Worm (Caenorhabditis elegans) whole organism, L4/young adult: ENCODE results near the gene mrps-22.

ENCODE experiments used
- W03F9.2 ChIP-seq: fragments of 150-350 bp; optimal IDR thresholded peaks from 2 replicates; lab custom pipeline; 2014; ENCODE audit warnings: missing biosample characterization, missing genetic modification characterization
- dao-5 ChIP-seq: sonication (generic microtip); optimal IDR thresholded peaks from 2 replicates; lab custom pipeline; 2016; ENCODE audit warnings: missing genotype, missing genetic modification characterization, moderate library complexity, missing compliant biosample characterization
- him-1 ChIP-seq: sonication (generic microtip); optimal IDR thresholded peaks from 2 replicates; lab custom pipeline; 2016; ENCODE audit warnings: missing genotype, missing genetic modification reagents, missing genetic modification characterization, missing compliant biosample characterization

The mrps-22 gene

ce11 chrII:10582318-10582717 is at the start of gene mrps-22:
mrps-22 (plus strand) TSS chrII:10582618.
- TF ChIP-seq him-1 (tag; lab: Kevin White, UChicago) (no peak), W03F9.2 (tag; lab: Kevin White, UChicago) (no peak), dao-5 (no peak)

- TF ChIP-seq dao-5 (no peak), him-1 (tag; lab: Kevin White, UChicago) (no peak), W03F9.2 (tag; lab: Kevin White, UChicago) (no peak)
Observed at ce11 chrII:10533985-10534384, 48.4 kb upstream of the mrps-22 start.

- TF ChIP-seq dao-5 (no peak), him-1 (tag; lab: Kevin White, UChicago) (no peak), W03F9.2 (tag; lab: Kevin White, UChicago) (no peak)
Observed at ce11 chrII:10537571-10537970, 44.8 kb upstream of the mrps-22 start, which contains the start of gene R166.2. R166.2 (minus strand) TSS chrII:10537671.

- no peak for TF ChIP-seq W03F9.2 (tag; lab: Kevin White, UChicago)
- TF ChIP-seq him-1 (tag; lab: Kevin White, UChicago) = peak; percentile 71
- TF ChIP-seq dao-5 = no peak
Observed at ce11 chrII:10537988-10538387, 44.4 kb upstream of the mrps-22 start.

DNA sequence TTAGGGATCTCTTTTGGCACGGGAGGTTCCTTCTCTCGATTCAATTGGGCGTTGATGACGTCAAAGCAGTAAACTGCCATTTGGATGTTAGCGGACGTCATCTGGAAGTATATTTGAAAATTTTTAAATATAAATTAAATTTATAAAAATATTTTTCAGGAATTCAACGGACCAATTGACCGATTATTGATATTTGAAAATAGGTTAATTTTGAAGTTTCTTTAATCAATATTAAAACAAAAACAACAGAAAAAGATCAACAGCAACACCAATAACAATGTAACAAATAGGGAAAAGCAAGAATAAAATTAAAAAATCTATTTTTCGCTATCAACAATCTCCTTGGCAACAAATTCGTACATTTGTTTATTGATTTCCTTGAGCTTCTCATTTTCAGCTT is 43.2 kb upstream of the mrps-22 start, which contains the start of gene R166.3:
Gene R166.3, minus strand, starts transcription at position 101 of the 400 bp plus-strand sequence.
- no peak for TF ChIP-seq him-1 (tag; lab: Kevin White, UChicago)

ce11 chrII:10541923-10542486 is 40.4 kb upstream of the mrps-22 start, which contains the start of gene pro-1:
pro-1 (minus strand) TSS chrII:10541996.
- peak; percentile 88 for TF ChIP-seq him-1 (tag; lab: Kevin White, UChicago)
- peak; percentile 90 for TF ChIP-seq W03F9.2 (tag; lab: Kevin White, UChicago)
- peak; percentile 62 for TF ChIP-seq dao-5

DNA sequence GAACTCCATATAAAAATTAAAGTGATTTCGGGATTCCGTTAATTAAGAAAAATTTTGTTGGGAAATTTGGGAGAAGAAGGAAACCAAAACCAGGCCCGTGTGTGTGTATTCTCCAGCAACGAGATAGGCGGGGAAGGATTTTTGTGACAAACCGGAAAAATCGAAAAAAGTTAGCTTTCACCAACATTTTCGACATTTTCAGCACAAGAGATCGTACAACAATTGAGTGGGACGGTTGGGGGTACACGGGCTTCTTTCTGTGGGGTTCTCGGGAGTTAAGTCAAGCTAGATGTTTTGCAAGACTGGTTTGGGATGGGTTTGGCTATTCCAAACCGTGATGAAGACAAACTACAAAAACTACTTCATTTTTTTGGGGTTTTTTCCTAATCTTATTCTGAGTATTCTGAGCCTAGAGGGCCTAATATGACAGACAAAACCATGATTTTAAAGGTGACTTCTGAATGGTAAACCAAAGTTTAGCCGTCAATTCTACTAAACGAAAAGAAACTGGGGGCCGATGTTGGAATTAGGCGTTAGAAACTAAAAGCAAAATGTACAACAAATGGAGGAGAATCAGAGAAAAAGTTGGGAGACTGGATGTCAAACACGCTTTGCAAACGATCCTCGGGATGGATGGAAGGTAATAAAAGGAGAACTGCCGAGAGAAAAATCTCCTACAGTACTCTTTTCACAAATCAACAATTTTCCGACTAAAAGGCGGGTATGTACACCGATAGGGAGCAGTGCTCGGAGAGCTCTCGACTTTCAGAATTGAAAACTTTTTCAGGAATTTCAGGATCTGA is 39.6 kb upstream of the mrps-22 start:
- no peak for TF ChIP-seq him-1 (tag; lab: Kevin White, UChicago)

ce11 chrII:10543457-10544137 is 38.8 kb upstream of the mrps-22 start:
- TF ChIP-seq him-1 (tag; lab: Kevin White, UChicago) = peak; percentile 24
- no peak for TF ChIP-seq dao-5

DNA sequence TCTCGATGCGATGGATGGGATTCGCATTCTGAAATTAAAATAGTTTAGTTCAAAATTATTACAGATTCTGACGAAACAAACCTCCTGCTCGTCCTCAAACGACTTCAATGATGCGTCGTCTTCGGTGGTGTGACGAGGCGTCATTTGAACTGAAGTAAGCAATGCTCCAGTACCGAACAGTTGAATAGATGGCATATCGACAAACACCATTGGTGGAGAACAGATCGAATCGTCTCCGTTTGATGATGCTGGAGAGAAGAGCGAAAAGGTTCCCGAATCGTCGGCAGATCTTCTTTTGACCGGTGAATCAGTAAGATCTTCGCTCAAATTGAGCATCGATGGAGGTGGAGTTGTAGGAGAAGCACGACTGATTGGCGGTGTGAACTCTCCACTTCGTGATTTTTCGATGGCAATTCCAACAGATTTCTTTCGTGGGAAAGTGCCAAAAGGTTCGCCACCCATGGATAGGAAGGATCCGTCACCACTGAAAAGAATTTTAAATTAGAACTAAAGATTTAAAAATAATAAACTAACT is 38.0 kb upstream of the mrps-22 start:
- TF ChIP-seq W03F9.2 (tag; lab: Kevin White, UChicago) = peak; percentile 8
- no peak for TF ChIP-seq dao-5

DNA sequence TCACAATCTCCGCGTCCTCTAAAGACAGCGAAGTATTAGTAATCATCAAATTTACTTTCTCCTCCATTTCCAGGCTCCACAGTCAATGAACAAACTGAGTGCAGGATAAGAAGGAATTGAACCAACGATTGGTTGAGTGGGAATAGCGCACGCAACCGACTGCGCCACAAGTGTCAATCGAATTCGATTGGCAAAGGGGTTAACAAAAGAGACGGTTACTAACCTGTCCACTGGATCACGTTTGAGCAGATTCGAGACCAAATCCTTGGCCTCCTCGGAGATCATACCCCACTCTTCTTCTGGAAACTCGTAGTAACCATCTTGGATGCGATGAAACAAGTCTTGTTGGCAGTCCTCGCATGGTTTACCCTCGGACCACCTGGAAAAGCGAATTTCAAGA is 37.2 kb upstream of the mrps-22 start:
- TF ChIP-seq W03F9.2 (tag; lab: Kevin White, UChicago) = no peak
- TF ChIP-seq him-1 (tag; lab: Kevin White, UChicago) = no peak
- no peak for TF ChIP-seq dao-5

ce11 chrII:10545924-10546783 is 36.3 kb upstream of the mrps-22 start:
- no peak for TF ChIP-seq him-1 (tag; lab: Kevin White, UChicago)
- TF ChIP-seq dao-5 = no peak
- no peak for TF ChIP-seq W03F9.2 (tag; lab: Kevin White, UChicago)

ce11 chrII:10546784-10547087 is 35.7 kb upstream of the mrps-22 start:
- TF ChIP-seq him-1 (tag; lab: Kevin White, UChicago) (no peak), dao-5 (no peak), W03F9.2 (tag; lab: Kevin White, UChicago) (no peak)

DNA sequence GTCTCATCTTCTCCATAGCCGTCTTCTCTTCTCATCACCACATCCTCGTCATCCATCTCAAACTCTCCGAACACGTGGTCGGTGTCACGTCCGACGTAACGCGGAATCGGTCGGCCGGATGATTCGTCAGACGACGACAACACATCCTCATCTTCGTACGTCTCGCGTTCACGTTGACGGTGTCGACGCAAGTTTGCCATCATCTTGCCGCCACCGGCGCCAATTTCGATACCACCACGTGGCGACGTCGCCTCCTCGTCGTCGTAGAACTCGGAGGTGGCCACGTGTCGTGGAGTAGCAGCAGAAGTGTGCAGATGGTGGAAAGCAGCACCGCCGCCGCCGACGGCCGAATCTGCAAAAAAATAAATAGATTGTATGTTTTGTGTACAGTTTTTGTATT is 35.1 kb upstream of the mrps-22 start:
- no peak for TF ChIP-seq dao-5
- no peak for TF ChIP-seq W03F9.2 (tag; lab: Kevin White, UChicago)
- TF ChIP-seq him-1 (tag; lab: Kevin White, UChicago) = no peak
